Worm (Caenorhabditis elegans) whole organism, young adult: Measurements from ENCODE around the gene ndab-1.

Experiments
- B0019.2 ChIP-seq: fragments of 200-800 bp; sonication (Bioruptor generic); conservative IDR thresholded peaks from 2 replicates; pipeline ENCODE4 v1.3.6; 2022; ENCODE audit warnings: missing genetic modification reagents, missing genetic modification characterization, missing compliant biosample characterization
- B0035.1 ChIP-seq: sonication (generic microtip); optimal IDR thresholded peaks from 2 replicates; lab custom pipeline; 2016; ENCODE audit warnings: missing genetic modification characterization, mild to moderate bottlenecking, missing compliant biosample characterization, missing genotype, missing genetic modification reagents
- C17E4.6 ChIP-seq: fragments of 200-800 bp; sonication (Bioruptor generic); IDR thresholded peaks from 2 replicates; pipeline ENCODE4 v1.3.6; 2022; ENCODE audit warnings: missing genetic modification reagents, missing genetic modification characterization, missing compliant biosample characterization
- D2030.7 ChIP-seq: fragments of 200-800 bp; sonication (Bioruptor generic); IDR thresholded peaks from 2 replicates; pipeline ENCODE4 v1.3.6; 2022; ENCODE audit warnings: missing genetic modification reagents, missing genetic modification characterization, missing compliant biosample characterization
- F10E7.11 ChIP-seq: sonication (generic microtip); optimal IDR thresholded peaks from 2 replicates; lab custom pipeline; 2017; ENCODE audit warnings: mild to moderate bottlenecking, missing genetic modification characterization, moderate library complexity, missing compliant biosample characterization
- F33H1.4 ChIP-seq: fragments of 200-800 bp; sonication (Bioruptor generic); IDR thresholded peaks from 2 replicates; pipeline ENCODE4 v1.3.6; 2022; ENCODE audit warnings: missing genetic modification reagents, missing genetic modification characterization, missing compliant biosample characterization
- F37B4.10 ChIP-seq: fragments of 200-800 bp; sonication (Bioruptor generic); IDR thresholded peaks from 2 replicates; pipeline ENCODE4 v1.3.6; 2022; ENCODE audit warnings: missing genetic modification characterization, missing compliant biosample characterization
- F52B5.7 ChIP-seq: sonication (generic microtip); optimal IDR thresholded peaks from 2 replicates; lab custom pipeline; 2016; ENCODE audit warnings: mild to moderate bottlenecking, missing genetic modification characterization, missing compliant biosample characterization
- F57C9.4 ChIP-seq: sonication (generic microtip); optimal IDR thresholded peaks from 2 replicates; lab custom pipeline; 2017; ENCODE audit warnings: mild to moderate bottlenecking, missing genetic modification characterization, missing compliant biosample characterization
- K12H6.12 ChIP-seq: fragments of 200-800 bp; sonication (Bioruptor generic); optimal IDR thresholded peaks from 2 replicates; lab custom pipeline; 2018; ENCODE audit warnings: mild to moderate bottlenecking, missing genetic modification characterization, missing compliant biosample characterization
- aptf-2 ChIP-seq: fragments of 200-800 bp; sonication (Bioruptor generic); conservative IDR thresholded peaks from 2 replicates; pipeline ENCODE4 v1.3.6; 2022; ENCODE audit warnings: missing genetic modification reagents, missing genetic modification characterization, missing compliant biosample characterization
- athp-1 ChIP-seq: sonication (generic microtip); optimal IDR thresholded peaks from 2 replicates; lab custom pipeline; 2017; ENCODE audit warnings: mild to moderate bottlenecking, missing genetic modification characterization, missing compliant biosample characterization
- attf-6 ChIP-seq: fragments of 200-800 bp; sonication (Bioruptor generic); IDR thresholded peaks from 2 replicates; pipeline ENCODE4 v1.3.6; 2022; ENCODE audit warnings: missing genetic modification reagents, missing genetic modification characterization, missing compliant biosample characterization
- bed-2 ChIP-seq: fragments of 200-800 bp; sonication (Bioruptor generic); IDR thresholded peaks from 2 replicates; pipeline ENCODE4 v1.3.6; 2022; ENCODE audit warnings: missing genetic modification reagents, missing genetic modification characterization, missing compliant biosample characterization
- ceh-27 ChIP-seq: fragments of 200-800 bp; sonication (Bioruptor generic); optimal IDR thresholded peaks from 2 replicates; lab custom pipeline; 2018; ENCODE audit warnings: mild to moderate bottlenecking, missing genetic modification characterization, moderate library complexity, missing compliant biosample characterization
- ceh-40 ChIP-seq: fragments of 200-800 bp; sonication (Bioruptor generic); IDR thresholded peaks from 2 replicates; pipeline ENCODE4 v1.3.6; 2022; ENCODE audit warnings: missing genetic modification characterization, missing compliant biosample characterization
- ceh-58 ChIP-seq: fragments of 200-800 bp; sonication (Bioruptor generic); IDR thresholded peaks from 2 replicates; pipeline ENCODE4 v1.3.6; 2022; ENCODE audit warnings: missing genetic modification characterization, missing compliant biosample characterization
- ceh-91 ChIP-seq: fragments of 200-800 bp; sonication (Bioruptor generic); IDR thresholded peaks from 2 replicates; pipeline ENCODE4 v1.3.6; 2022; ENCODE audit warnings: missing genetic modification reagents, missing genetic modification characterization, missing compliant biosample characterization
- dpff-1 ChIP-seq: sonication (generic microtip); optimal IDR thresholded peaks from 2 replicates; lab custom pipeline; 2017; ENCODE audit warnings: mild to moderate bottlenecking, missing genetic modification characterization, missing compliant biosample characterization
- ets-4 ChIP-seq: fragments of 200-800 bp; sonication (Bioruptor generic); optimal IDR thresholded peaks from 2 replicates; lab custom pipeline; 2018; ENCODE audit warnings: mild to moderate bottlenecking, missing genetic modification characterization, missing compliant biosample characterization
- him-1 ChIP-seq: sonication (generic microtip); optimal IDR thresholded peaks from 2 replicates; lab custom pipeline; 2016; ENCODE audit warnings: missing genotype, missing genetic modification reagents, missing genetic modification characterization, missing compliant biosample characterization
- hmg-1.2 ChIP-seq: fragments of 200-800 bp; sonication (Bioruptor generic); IDR thresholded peaks from 2 replicates; pipeline ENCODE4 v1.3.6; 2022; ENCODE audit warnings: missing genetic modification reagents, missing genetic modification characterization, missing compliant biosample characterization
- let-526 ChIP-seq: fragments of 200-800 bp; sonication (Bioruptor generic); IDR thresholded peaks from 2 replicates; pipeline ENCODE4 v1.3.6; 2022; ENCODE audit warnings: missing genetic modification reagents, missing genetic modification characterization, missing compliant biosample characterization
- let-607 ChIP-seq, 2 experiments: fragments of 200-800 bp in 1 of 2; sonication (Bioruptor generic) in 1 of 2; sonication (generic microtip) in 1 of 2; optimal IDR thresholded peaks; 2 replicates each; lab custom pipeline; 2016 to 2018; ENCODE audit warnings: mild to moderate bottlenecking in 2 of 2, missing compliant biosample characterization in 2 of 2, missing genetic modification characterization in 2 of 2, moderate library complexity in 2 of 2, missing genotype in 1 of 2
- lin-35 ChIP-seq, 3 experiments: fragments of 150-350 bp in 2 of 3; sonication (generic microtip) in 1 of 3; optimal IDR thresholded peaks; 2 replicates each; lab custom pipeline; 2014 to 2018; ENCODE audit warnings: missing biosample characterization in 3 of 3, missing genetic modification characterization in 3 of 3, missing genetic modification reagents in 3 of 3
- madf-10 ChIP-seq: sonication (generic microtip); optimal IDR thresholded peaks from 2 replicates; lab custom pipeline; 2016; ENCODE audit warnings: mild to moderate bottlenecking, missing genetic modification characterization, missing compliant biosample characterization
- madf-3 ChIP-seq: fragments of 200-800 bp; sonication (Bioruptor generic); IDR thresholded peaks from 2 replicates; pipeline ENCODE4 v1.3.6; 2022; ENCODE audit warnings: missing genetic modification reagents, missing genetic modification characterization, missing compliant biosample characterization
- madf-6 ChIP-seq: fragments of 200-800 bp; sonication (Bioruptor generic); IDR thresholded peaks from 2 replicates; pipeline ENCODE4 v1.3.6; 2022; ENCODE audit warnings: missing genetic modification reagents, missing genetic modification characterization, missing compliant biosample characterization
- madf-8 ChIP-seq: fragments of 200-800 bp; sonication (Bioruptor generic); conservative IDR thresholded peaks from 2 replicates; pipeline ENCODE4 v1.3.6; 2022; ENCODE audit warnings: missing genetic modification reagents, missing genetic modification characterization, missing compliant biosample characterization
- mcd-1 ChIP-seq: fragments of 200-800 bp; sonication (Bioruptor generic); IDR thresholded peaks from 2 replicates; pipeline ENCODE4 v1.3.6; 2022; ENCODE audit warnings: missing genetic modification reagents, missing genetic modification characterization, missing compliant biosample characterization
- mxl-1 ChIP-seq: sonication (generic microtip); optimal IDR thresholded peaks from 2 replicates; lab custom pipeline; 2016; ENCODE audit warnings: missing genetic modification characterization, missing compliant biosample characterization
- nfya-1 ChIP-seq: sonication (generic microtip); optimal IDR thresholded peaks from 2 replicates; lab custom pipeline; 2017; ENCODE audit warnings: antibody characterized with exemption, missing compliant biosample characterization, missing genetic modification characterization, borderline replicate concordance; ENCODE audit not compliant: insufficient read depth
- nhr-120 ChIP-seq: fragments of 200-800 bp; sonication (Bioruptor generic); IDR thresholded peaks from 2 replicates; pipeline ENCODE4 v1.3.6; 2022; ENCODE audit warnings: missing genetic modification characterization, missing compliant biosample characterization
- nhr-27 ChIP-seq: fragments of 200-800 bp; sonication (Bioruptor generic); optimal IDR thresholded peaks from 2 replicates; lab custom pipeline; 2018; ENCODE audit warnings: mild to moderate bottlenecking, missing genetic modification characterization, moderate library complexity, missing compliant biosample characterization
- nhr-80 ChIP-seq: sonication (generic microtip); optimal IDR thresholded peaks from 2 replicates; lab custom pipeline; 2016; ENCODE audit warnings: missing genetic modification characterization, missing compliant biosample characterization
- nhr-90 ChIP-seq: sonication (generic microtip); optimal IDR thresholded peaks from 2 replicates; lab custom pipeline; 2016; ENCODE audit warnings: missing genotype, mild to moderate bottlenecking, missing genetic modification characterization, missing compliant biosample characterization
- pha-4 ChIP-seq: fragments of 150-350 bp; sonication (generic microtip); optimal IDR thresholded peaks from 2 replicates; lab custom pipeline; 2014; ENCODE audit warnings: missing biosample characterization, missing genetic modification reagents, missing genetic modification characterization
- repo-1 ChIP-seq: sonication (generic microtip); optimal IDR thresholded peaks from 2 replicates; lab custom pipeline; 2017; ENCODE audit warnings: mild to moderate bottlenecking, missing genetic modification characterization, missing compliant biosample characterization
- snpc-1.1 ChIP-seq: sonication (generic microtip); optimal IDR thresholded peaks from 2 replicates; lab custom pipeline; 2017; ENCODE audit warnings: missing genetic modification characterization, mild to moderate bottlenecking, missing compliant biosample characterization, antibody characterized with exemption, moderate library complexity, missing genotype, missing genetic modification reagents; ENCODE audit not compliant: insufficient read depth
- somi-1 ChIP-seq: fragments of 200-800 bp; sonication (Bioruptor generic); optimal IDR thresholded peaks from 2 replicates; lab custom pipeline; 2018; ENCODE audit warnings: mild to moderate bottlenecking, missing genetic modification characterization, missing compliant biosample characterization
- sptf-2 ChIP-seq: fragments of 200-800 bp; sonication (Bioruptor generic); optimal IDR thresholded peaks from 2 replicates; lab custom pipeline; 2018; ENCODE audit warnings: mild to moderate bottlenecking, missing genetic modification characterization, missing compliant biosample characterization
- tbp1 ChIP-seq: fragments of 200-800 bp; sonication (Bioruptor generic); optimal IDR thresholded peaks from 2 replicates; lab custom pipeline; 2018; ENCODE audit warnings: mild to moderate bottlenecking, missing genetic modification characterization, missing compliant biosample characterization
- tlf-1 ChIP-seq: fragments of 200-800 bp; sonication (Bioruptor generic); optimal IDR thresholded peaks from 2 replicates; lab custom pipeline; 2018; ENCODE audit warnings: mild to moderate bottlenecking, missing genetic modification characterization, missing compliant biosample characterization
- xnd-1 ChIP-seq: sonication (generic microtip); optimal IDR thresholded peaks from 2 replicates; lab custom pipeline; 2016; ENCODE audit warnings: missing genotype, missing genetic modification reagents, missing genetic modification characterization, missing compliant biosample characterization
- ztf-22 ChIP-seq: fragments of 200-800 bp; sonication (Bioruptor generic); optimal IDR thresholded peaks from 2 replicates; lab custom pipeline; 2018; ENCODE audit warnings: mild to moderate bottlenecking, missing genetic modification characterization, moderate library complexity, missing compliant biosample characterization
- ztf-3 ChIP-seq: fragments of 200-800 bp; sonication (Bioruptor generic); optimal IDR thresholded peaks from 2 replicates; lab custom pipeline; 2018; ENCODE audit warnings: mild to moderate bottlenecking, missing genetic modification characterization, missing compliant biosample characterization
- ztf-6 ChIP-seq: fragments of 200-800 bp; sonication (Bioruptor generic); IDR thresholded peaks from 2 replicates; pipeline ENCODE4 v1.3.6; 2022; ENCODE audit warnings: missing genetic modification reagents, missing genetic modification characterization, missing compliant biosample characterization

ndab-1 gene

ce11 chrIII:11870009-11870408, 45.5 kb downstream of the ndab-1 start (continued):
- TF ChIP-seq aptf-2 (GFP tag; lab: Robert Waterston, UW), result peak; percentile 51; the same call in 1 of the 2 replicates
- peak; percentile 44 for TF ChIP-seq somi-1
- no peak for TF ChIP-seq nhr-120 (GFP tag; lab: Robert Waterston, UW)
- TF ChIP-seq let-607 (tag; optimal IDR thresholded peaks at IDR 0.05; lab: Kevin White, UChicago), result peak; percentile 14 to 16
- peak; percentile 88 for TF ChIP-seq nhr-80 (tag; lab: Kevin White, UChicago)
- no peak for TF ChIP-seq C17E4.6 (GFP tag; lab: Robert Waterston, UW)
- no peak for TF ChIP-seq B0019.2
- peak; percentile 93 for TF ChIP-seq ceh-27 (GFP tag; lab: Kevin White, UChicago)
- no peak for TF ChIP-seq nfya-1 (tag; lab: Kevin White, UChicago)
- TF ChIP-seq athp-1, result no peak
- no peak for TF ChIP-seq ets-4 (GFP tag; lab: Kevin White, UChicago)
- no peak for TF ChIP-seq snpc-1.1
- TF ChIP-seq mxl-1 (tag; lab: Kevin White, UChicago), result no peak
- TF ChIP-seq B0035.1 (tag; lab: Kevin White, UChicago), result no peak
- TF ChIP-seq F33H1.4 (GFP tag; lab: Robert Waterston, UW), result no peak
- TF ChIP-seq dpff-1, result no peak
- TF ChIP-seq repo-1, result no peak
- TF ChIP-seq nhr-90 (tag; lab: Kevin White, UChicago), result peak; percentile 12

DNA sequence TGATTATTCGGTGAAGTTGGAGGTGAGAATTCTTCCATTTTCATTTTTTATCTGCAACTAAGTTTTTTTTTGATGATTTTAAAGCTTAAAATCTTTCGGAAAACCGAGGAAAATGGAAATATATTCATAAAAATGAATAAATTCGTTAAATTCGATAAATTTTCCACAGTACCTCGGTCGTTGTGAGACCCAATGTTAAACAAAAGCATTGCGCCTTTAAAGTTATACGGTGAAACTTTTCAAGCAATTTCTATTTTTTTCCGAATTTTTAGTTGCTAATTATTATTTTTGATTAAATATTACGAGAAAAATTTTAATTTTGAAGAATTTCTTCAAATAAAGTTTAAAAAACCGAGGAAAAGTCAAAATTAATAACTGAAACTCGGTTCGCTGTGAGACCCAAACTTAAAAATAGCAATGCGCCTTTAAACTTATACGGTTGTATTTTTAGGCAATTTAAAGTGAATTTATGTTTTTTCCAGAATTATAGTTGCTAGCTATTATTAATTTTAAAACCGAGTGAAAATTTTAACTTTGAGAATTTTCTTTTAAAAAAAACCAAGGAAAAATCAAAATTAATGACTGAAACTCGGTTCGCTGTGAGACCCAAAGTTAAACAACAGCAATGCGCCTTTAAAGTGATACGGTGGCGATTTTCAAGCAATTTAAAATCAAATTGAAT, 46.1 kb downstream of the ndab-1 start, which contains the start of gene taf-12:
Gene taf-12 (minus strand): TSS at position 51 of the 682 bp plus-strand sequence.
- TF ChIP-seq ceh-91 (GFP tag; lab: Robert Waterston, UW) (peak; percentile 73), madf-6 (GFP tag; lab: Robert Waterston, UW) (peak; percentile 97), xnd-1 (tag; lab: Kevin White, UChicago) (peak; percentile 100), F52B5.7 (no peak), tbp1 (peak; percentile 31), bed-2 (GFP tag; lab: Robert Waterston, UW) (no peak), ztf-22 (no peak), him-1 (tag; lab: Kevin White, UChicago) (peak; percentile 13), lin-35 (GFP tag; optimal IDR thresholded peaks at IDR 0.05; lab: Kevin White, UChicago) (peak in 1 of 3 experiments; percentile 14), tlf-1 (GFP tag; lab: Kevin White, UChicago) (peak; percentile 71), F37B4.10 (GFP tag; lab: Robert Waterston, UW) (no peak), madf-10 (tag; lab: Kevin White, UChicago) (no peak), nhr-27 (no peak), ztf-3 (GFP tag; lab: Kevin White, UChicago) (no peak), pha-4 (no peak), attf-6 (GFP tag; lab: Robert Waterston, UW) (no peak), hmg-1.2 (GFP tag; lab: Robert Waterston, UW) (0 out of 2 replicates have a peak, but pooled peaks have one; percentile 15), F57C9.4 (tag; lab: Kevin White, UChicago) (no peak), let-526 (no peak), F10E7.11 (tag; lab: Kevin White, UChicago) (no peak), D2030.7 (peak; percentile 57; the same call in 1 of the 2 replicates), ceh-40 (GFP tag; lab: Robert Waterston, UW) (no peak), sptf-2 (GFP tag; lab: Kevin White, UChicago) (no peak), K12H6.12 (no peak), F33H1.4 (GFP tag; lab: Robert Waterston, UW) (peak; percentile 95), mcd-1 (GFP tag; lab: Robert Waterston, UW) (0 out of 2 replicates have a peak, but pooled peaks have one; percentile 27), ceh-58 (GFP tag; lab: Robert Waterston, UW) (no peak), madf-8 (peak; percentile 80), madf-3 (GFP tag; lab: Robert Waterston, UW) (no peak), mxl-1 (tag; lab: Kevin White, UChicago) (no peak), B0035.1 (tag; lab: Kevin White, UChicago) (no peak), ztf-6 (GFP tag; lab: Robert Waterston, UW) (no peak)
